Worm (Caenorhabditis elegans): ENCODE measurements around the gene C50H2.5.

Gene C50H2.5

ce11 chrV:9921288-9921687 lies 2.8 kb downstream of the C50H2.5 start, which contains the start of gene ceh-75:
ceh-75 (plus strand) TSS chrV:9921337.
- TF ChIP-seq mes-2 (tag; optimal IDR thresholded peaks at IDR 0.05; ENCODE audit: poor library complexity, severe bottlenecking) (no peak), unc-62 (GFP tag; optimal IDR thresholded peaks at IDR 0.05 in 1 of 2) (peak in 1 of 2 experiments; percentile 99), unc-62 (tag; optimal IDR thresholded peaks at IDR 0.05) (no peak)

- TF ChIP-seq ZK337.2 (GFP tag; IDR thresholded peaks at IDR 0.05) (no peak), snpc-4 (tag; optimal IDR thresholded peaks at IDR 0.05) (no peak), ceh-62 (tag; optimal IDR thresholded peaks at IDR 0.05) (no peak), F10B5.3 (tag; optimal IDR thresholded peaks at IDR 0.05) (no peak), Y105C5A.15 (GFP tag; IDR thresholded peaks at IDR 0.05) (no peak), lin-15B (tag; optimal IDR thresholded peaks at IDR 0.05) (no peak), daf-19 (GFP tag; conservative IDR thresholded peaks at IDR 0.05) (no peak), nhr-25 (tag; optimal IDR thresholded peaks at IDR 0.05; ENCODE audit: borderline replicate concordance, insufficient read depth) (no peak), daf-16 (GFP tag; optimal IDR thresholded peaks at IDR 0.05) (no peak), daf-16 (tag; optimal IDR thresholded peaks at IDR 0.05) (no peak), fos-1 (tag; optimal IDR thresholded peaks at IDR 0.05) (no peak), unc-130 (GFP tag; optimal IDR thresholded peaks at IDR 0.05) (no peak), ces-1 (GFP tag; optimal IDR thresholded peaks at IDR 0.05) (no peak), nhr-11 (tag; optimal IDR thresholded peaks at IDR 0.05) (no peak), mxl-2 (GFP tag; conservative IDR thresholded peaks at IDR 0.05) (no peak), arid-1 (GFP tag; conservative IDR thresholded peaks at IDR 0.05) (no peak), spr-3 (GFP tag; optimal IDR thresholded peaks at IDR 0.05) (no peak), ceh-28 (tag; optimal IDR thresholded peaks at IDR 0.05) (no peak), dve-1 (tag; optimal IDR thresholded peaks at IDR 0.05; ENCODE audit: insufficient read depth) (no peak), ceh-32 (tag; optimal IDR thresholded peaks at IDR 0.05; ENCODE audit: poor library complexity) (no peak)
Observed at ce11 chrV:9922481-9922880, 4.0 kb downstream of the C50H2.5 start, which contains the start of gene C50H2.7. C50H2.7 (plus strand) TSS chrV:9922781.

ce11 chrV:9924389-9924788 lies 5.9 kb downstream of the C50H2.5 start:
- TF ChIP-seq F26F4.8 (GFP tag; conservative IDR thresholded peaks at IDR 0.05) (no peak), aha-1 (tag) (peak; percentile 91), dmd-6 (GFP tag; IDR thresholded peaks at IDR 0.05) (peak; percentile 34; the same call in 1 of the 2 replicates), arid-1 (GFP tag; conservative IDR thresholded peaks at IDR 0.05) (no peak), nhr-28 (tag; optimal IDR thresholded peaks at IDR 0.05) (peak; percentile 42), D1046.2 (GFP tag; IDR thresholded peaks at IDR 0.05) (no peak), skn-1 (tag; optimal IDR thresholded peaks at IDR 0.05) (no peak), tra-1 (GFP tag; IDR thresholded peaks at IDR 0.05) (no peak), ceh-44 (GFP tag; IDR thresholded peaks at IDR 0.05) (no peak), unc-39 (tag; optimal IDR thresholded peaks at IDR 0.05) (no peak), madf-9 (GFP tag; conservative IDR thresholded peaks at IDR 0.05) (no peak)

ce11 chrV:9925647-9926046 lies 7.1 kb downstream of the C50H2.5 start:
- TF ChIP-seq nhr-11 (tag; optimal IDR thresholded peaks at IDR 0.05) = no peak
- no peak for TF ChIP-seq nhr-102 (tag; optimal IDR thresholded peaks at IDR 0.05)
- no peak for TF ChIP-seq daf-12 (tag; optimal IDR thresholded peaks at IDR 0.05)
- no peak for TF ChIP-seq vab-7 (GFP tag; IDR thresholded peaks at IDR 0.05)
- no peak for TF ChIP-seq nhr-111 (GFP tag; optimal IDR thresholded peaks at IDR 0.05)
- TF ChIP-seq daf-16 (GFP tag; optimal IDR thresholded peaks at IDR 0.05) = peak in 1 of 2 experiments; percentile 17
- peak; percentile 59 for TF ChIP-seq daf-16 (tag; optimal IDR thresholded peaks at IDR 0.05)
- peak; percentile 35 for TF ChIP-seq cey-2 (tag; optimal IDR thresholded peaks at IDR 0.05; ENCODE audit: borderline replicate concordance, insufficient read depth)
- TF ChIP-seq daf-19 (GFP tag; conservative IDR thresholded peaks at IDR 0.05) = no peak
- no peak for TF ChIP-seq T20F7.1 (GFP tag; optimal IDR thresholded peaks at IDR 0.05)
- TF ChIP-seq Y105C5A.15 (GFP tag; IDR thresholded peaks at IDR 0.05) = no peak
- TF ChIP-seq madf-9 (GFP tag; conservative IDR thresholded peaks at IDR 0.05) = no peak
- TF ChIP-seq zfp-2 (tag; optimal IDR thresholded peaks at IDR 0.05) = no peak
- no peak for TF ChIP-seq dmd-8 (GFP tag; IDR thresholded peaks at IDR 0.05)
- TF ChIP-seq zag-1 (tag; optimal IDR thresholded peaks at IDR 0.05) = no peak
- no peak for TF ChIP-seq ceh-28 (tag; optimal IDR thresholded peaks at IDR 0.05)
- TF ChIP-seq zfp-3 (GFP tag; conservative IDR thresholded peaks at IDR 0.05) = no peak
- TF ChIP-seq F26F4.8 (GFP tag; conservative IDR thresholded peaks at IDR 0.05) = no peak
- no peak for TF ChIP-seq nhr-10 (tag; optimal IDR thresholded peaks at IDR 0.05)
- no peak for TF ChIP-seq mdl-1 (tag; optimal IDR thresholded peaks at IDR 0.05)
- no peak for TF ChIP-seq ZK546.5 (tag; optimal IDR thresholded peaks at IDR 0.05)
- no peak for TF ChIP-seq lsy-2 (tag; optimal IDR thresholded peaks at IDR 0.05)
